Fruit fly (Drosophila melanogaster): ENCODE measurements around the gene CG42564.

dm6 chr3R:6393515-6394246 lies 19.4 kb downstream of the CG42564 start:
- no peak for TF ChIP-seq Myc (optimal IDR thresholded peaks at IDR 0.05)
- TF ChIP-seq insv (optimal IDR thresholded peaks at IDR 0.05) = no peak
